Worm (Caenorhabditis elegans) whole organism, L1 larva: Measurements from ENCODE around the gene sre-10.

ENCODE experiments used
- C04F5.9 ChIP-seq: sonication (generic microtip); optimal IDR thresholded peaks from 2 replicates; lab custom pipeline; 2016; ENCODE audit warnings: missing genetic modification characterization, missing compliant biosample characterization
- C34B4.2 ChIP-seq: sonication (generic microtip); optimal IDR thresholded peaks from 2 replicates; lab custom pipeline; 2017; ENCODE audit warnings: mild to moderate bottlenecking, missing genetic modification characterization, missing compliant biosample characterization
- F16B12.6 ChIP-seq: fragments of 150-350 bp; optimal IDR thresholded peaks from 2 replicates; lab custom pipeline; 2014; ENCODE audit warnings: missing biosample characterization, missing genetic modification characterization
- aly-2 ChIP-seq: fragments of 150-350 bp; optimal IDR thresholded peaks from 2 replicates; lab custom pipeline; 2014; ENCODE audit warnings: missing biosample characterization, missing genetic modification characterization
- blmp-1 ChIP-seq: fragments of 150-350 bp; optimal IDR thresholded peaks from 2 replicates; lab custom pipeline; 2014; ENCODE audit warnings: missing biosample characterization, missing genetic modification characterization
- ceh-63 ChIP-seq: fragments of 200-800 bp; sonication (Bioruptor generic); optimal IDR thresholded peaks from 2 replicates; lab custom pipeline; 2018; ENCODE audit warnings: mild to moderate bottlenecking, missing genetic modification characterization, missing compliant biosample characterization
- dpl-1 ChIP-seq, 3 experiments: fragments of 150-350 bp in 2 of 3; sonication (generic microtip) in 1 of 3; optimal IDR thresholded peaks; 2 replicates each; lab custom pipeline; 2014 to 2017; ENCODE audit warnings: missing biosample characterization in 3 of 3, missing genetic modification characterization in 3 of 3, missing genetic modification reagents in 3 of 3
- efl-1 ChIP-seq, 4 experiments: fragments of 150-350 bp; optimal IDR thresholded peaks in 3 of 4; peaks in 1 of 4; 1 replicate in 1 of 4; 2 replicates in 3 of 4; lab custom pipeline; 2014; ENCODE audit warnings: missing biosample characterization in 2 of 4, missing genetic modification characterization in 2 of 4, missing genetic modification reagents in 2 of 4
- efl-3 ChIP-seq: fragments of 200-800 bp; sonication (Bioruptor generic); optimal IDR thresholded peaks from 2 replicates; lab custom pipeline; 2018; ENCODE audit warnings: mild to moderate bottlenecking, missing genetic modification characterization, missing compliant biosample characterization
- fkh-10 ChIP-seq: sonication (generic microtip); optimal IDR thresholded peaks from 2 replicates; lab custom pipeline; 2017; ENCODE audit warnings: missing biosample characterization, missing genetic modification reagents, missing genetic modification characterization
- fkh-4 ChIP-seq: sonication (generic microtip); optimal IDR thresholded peaks from 2 replicates; lab custom pipeline; 2016; ENCODE audit warnings: missing compliant biosample characterization, missing genetic modification characterization, borderline replicate concordance
- fkh-8 ChIP-seq: sonication (generic microtip); optimal IDR thresholded peaks from 2 replicates; lab custom pipeline; 2016; ENCODE audit warnings: mild to moderate bottlenecking, missing genetic modification characterization, missing compliant biosample characterization
- fos-1 ChIP-seq: fragments of 150-350 bp; optimal IDR thresholded peaks from 2 replicates; lab custom pipeline; 2014; ENCODE audit warnings: missing biosample characterization, missing genetic modification characterization
- irx-1 ChIP-seq: sonication (generic microtip); optimal IDR thresholded peaks from 2 replicates; lab custom pipeline; 2016; ENCODE audit warnings: missing genetic modification characterization, missing compliant biosample characterization
- lin-15B ChIP-seq: fragments of 150-350 bp; sonication (generic microtip); optimal IDR thresholded peaks from 3 replicates; lab custom pipeline; 2014; ENCODE audit warnings: missing biosample characterization, missing genetic modification characterization
- lin-35 ChIP-seq, 2 experiments: fragments of 150-350 bp; optimal IDR thresholded peaks; 2 replicates each; lab custom pipeline; 2014; ENCODE audit warnings: missing biosample characterization in 2 of 2, missing genetic modification characterization in 2 of 2, missing genetic modification reagents in 2 of 2
- lir-3 ChIP-seq: sonication (generic microtip); optimal IDR thresholded peaks from 2 replicates; lab custom pipeline; 2016; ENCODE audit warnings: mild to moderate bottlenecking, missing genetic modification characterization, moderate library complexity, missing compliant biosample characterization; ENCODE audit not compliant: poor library complexity
- lsy-2 ChIP-seq, 2 experiments: fragments of 150-350 bp; optimal IDR thresholded peaks; 2 replicates each; lab custom pipeline; 2014; ENCODE audit warnings: missing biosample characterization in 2 of 2, missing genetic modification characterization in 2 of 2
- mdl-1 ChIP-seq, 2 experiments: fragments of 150-350 bp; optimal IDR thresholded peaks; 2 replicates each; lab custom pipeline; 2014 to 2017; ENCODE audit warnings: missing biosample characterization in 2 of 2, missing genetic modification characterization in 2 of 2, inconsistent platforms in 1 of 2
- nhr-11 ChIP-seq: fragments of 150-350 bp; optimal IDR thresholded peaks from 2 replicates; lab custom pipeline; 2014; ENCODE audit warnings: missing biosample characterization, missing genetic modification characterization
- nhr-20 ChIP-seq: sonication (generic microtip); optimal IDR thresholded peaks from 2 replicates; lab custom pipeline; 2016; ENCODE audit warnings: mild to moderate bottlenecking, missing genetic modification characterization, missing compliant biosample characterization
- nhr-237 ChIP-seq: fragments of 150-350 bp; optimal IDR thresholded peaks from 2 replicates; lab custom pipeline; 2014; ENCODE audit warnings: missing biosample characterization, missing genetic modification characterization
- nhr-71 ChIP-seq: sonication (generic microtip); optimal IDR thresholded peaks from 2 replicates; lab custom pipeline; 2016; ENCODE audit warnings: mild to moderate bottlenecking, missing genetic modification characterization, moderate library complexity, missing compliant biosample characterization
- nhr-76 ChIP-seq: sonication (generic microtip); optimal IDR thresholded peaks from 2 replicates; lab custom pipeline; 2017; ENCODE audit warnings: missing biosample characterization, missing genetic modification characterization
- nhr-85 ChIP-seq: sonication (generic microtip); peaks from one replicate; lab custom pipeline; 2016; ENCODE audit warnings: missing genetic modification characterization, inconsistent platforms, missing compliant biosample characterization
- pag-3 ChIP-seq: sonication (generic microtip); optimal IDR thresholded peaks from 2 replicates; lab custom pipeline; 2017; ENCODE audit warnings: missing genetic modification characterization, mild to moderate bottlenecking, missing compliant biosample characterization, antibody characterized with exemption, borderline replicate concordance; ENCODE audit not compliant: insufficient read depth
- rnt-1 ChIP-seq: sonication (generic microtip); optimal IDR thresholded peaks from 2 replicates; lab custom pipeline; 2016; ENCODE audit warnings: mild to moderate bottlenecking, missing genetic modification characterization, moderate library complexity, missing compliant biosample characterization
- snu-23 ChIP-seq: sonication (generic microtip); optimal IDR thresholded peaks from 2 replicates; lab custom pipeline; 2016; ENCODE audit warnings: missing genetic modification characterization, missing compliant biosample characterization
- tbx-2 ChIP-seq: sonication (generic microtip); optimal IDR thresholded peaks from 2 replicates; lab custom pipeline; 2016; ENCODE audit warnings: missing genetic modification characterization, missing compliant biosample characterization
- tlp-1 ChIP-seq: fragments of 150-350 bp; optimal IDR thresholded peaks from 2 replicates; lab custom pipeline; 2014; ENCODE audit warnings: missing biosample characterization, missing genetic modification characterization
- unc-98 ChIP-seq: fragments of 200-800 bp; sonication (Bioruptor generic); IDR thresholded peaks from 2 replicates; pipeline ENCODE4 v1.3.6; 2022; ENCODE audit warnings: missing genetic modification characterization, missing compliant biosample characterization
- zip-4 ChIP-seq: fragments of 200-800 bp; sonication (Bioruptor generic); optimal IDR thresholded peaks from 2 replicates; lab custom pipeline; 2018; ENCODE audit warnings: mild to moderate bottlenecking, missing genetic modification characterization, moderate library complexity, missing compliant biosample characterization
- ztf-4 ChIP-seq: fragments of 150-350 bp; optimal IDR thresholded peaks from 2 replicates; lab custom pipeline; 2014; ENCODE audit warnings: missing biosample characterization, missing genetic modification characterization

sre-10 gene

DNA sequence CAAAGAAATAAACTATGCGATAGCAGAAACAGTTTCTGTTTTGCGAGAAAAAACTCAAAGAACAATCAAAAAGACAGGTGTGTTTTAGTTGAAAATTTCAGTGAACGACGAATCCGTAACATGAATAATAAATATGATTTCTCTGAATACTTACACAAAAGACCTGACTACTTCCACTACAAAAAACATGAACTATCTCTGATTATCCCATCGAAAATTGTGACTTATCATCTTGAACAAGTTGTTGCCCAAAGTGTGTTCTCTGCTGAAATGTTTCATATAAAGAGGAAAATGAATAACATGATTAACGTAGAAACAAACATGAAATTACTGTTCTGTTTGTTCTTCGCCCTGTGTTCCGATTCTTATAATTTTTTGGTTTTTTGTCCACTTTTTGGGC, 34.4 kb downstream of the sre-10 start, which contains the start of gene ugt-36:
ugt-36 (plus strand) TSS at position 301 of the 400 bp plus-strand sequence.
- no peak for TF ChIP-seq lin-15B (tag; lab: Kevin White, UChicago)
- TF ChIP-seq lir-3, result no peak
- TF ChIP-seq ceh-63 (GFP tag; lab: Kevin White, UChicago), result no peak
- TF ChIP-seq blmp-1 (tag; lab: Kevin White, UChicago), result no peak
- TF ChIP-seq tlp-1, result no peak
- no peak for TF ChIP-seq efl-3 (GFP tag; lab: Kevin White, UChicago)
- TF ChIP-seq nhr-237 (tag; lab: Kevin White, UChicago), result no peak
- TF ChIP-seq unc-98, result no peak
- no peak for TF ChIP-seq nhr-71 (tag; lab: Kevin White, UChicago)
- no peak for TF ChIP-seq fkh-4 (tag; lab: Kevin White, UChicago)
- TF ChIP-seq zip-4 (GFP tag; lab: Kevin White, UChicago), result no peak
- no peak for TF ChIP-seq fos-1 (tag; lab: Kevin White, UChicago)
- no peak for TF ChIP-seq mdl-1 (tag; optimal IDR thresholded peaks at IDR 0.05; lab: Kevin White, UChicago)

DNA sequence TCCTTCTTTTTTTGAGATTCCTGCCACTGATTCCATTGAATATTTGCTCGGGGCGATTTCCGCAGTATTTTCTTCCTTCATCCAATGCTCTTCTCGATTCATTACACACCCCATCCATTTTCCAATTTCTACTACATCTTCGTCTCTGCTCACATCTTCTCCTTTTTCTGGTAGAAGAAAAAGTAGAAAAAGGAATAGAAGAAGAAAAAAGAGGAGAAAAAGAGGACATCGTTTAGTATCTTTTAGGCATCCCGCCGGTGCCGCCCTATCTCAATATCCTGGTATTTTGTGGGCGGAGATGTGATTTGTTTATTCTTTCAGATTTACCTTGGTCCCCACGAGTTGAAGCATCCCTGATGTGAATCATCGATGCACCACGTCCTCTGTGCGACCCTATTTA, 42.9 kb downstream of the sre-10 start, which contains the start of gene lgc-39:
lgc-39 (plus strand) TSS at position 301 of the 400 bp plus-strand sequence.
- TF ChIP-seq nhr-20 (tag; lab: Kevin White, UChicago) (no peak), fkh-8 (no peak), lin-15B (tag; lab: Kevin White, UChicago) (no peak), aly-2 (tag; lab: Kevin White, UChicago) (no peak), nhr-71 (tag; lab: Kevin White, UChicago) (no peak), C34B4.2 (no peak), ceh-63 (GFP tag; lab: Kevin White, UChicago) (no peak), ztf-4 (tag; lab: Kevin White, UChicago) (no peak), irx-1 (tag; lab: Kevin White, UChicago) (no peak), pag-3 (tag; lab: Kevin White, UChicago) (no peak), C04F5.9 (no peak)

DNA sequence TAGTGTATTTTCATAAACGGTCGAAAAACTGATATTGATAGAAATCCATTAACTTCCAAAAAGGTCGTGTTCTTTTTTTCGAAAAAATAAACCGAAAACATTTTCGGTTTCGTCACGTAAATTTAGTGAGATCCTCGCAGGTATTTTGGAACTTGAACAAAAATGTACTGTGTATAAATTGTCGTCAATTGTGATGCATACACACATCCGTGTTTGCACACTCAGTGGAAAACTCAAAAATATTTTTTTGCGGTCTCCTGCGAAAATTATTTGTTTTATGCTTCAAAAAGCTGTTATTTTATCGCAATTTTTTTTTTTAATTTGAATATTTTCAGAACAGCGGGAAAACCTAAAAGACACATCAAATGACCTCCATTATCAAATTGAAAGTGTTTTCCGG, 46.5 kb downstream of the sre-10 start, which contains the start of gene cpsf-2:
cpsf-2 (plus strand) TSS at position 330 of the 400 bp plus-strand sequence.
- TF ChIP-seq snu-23 (GFP tag; lab: Kevin White, UChicago) (peak; percentile 2), unc-98 (no peak), fkh-10 (GFP tag; lab: Kevin White, UChicago) (no peak), tbx-2 (tag; lab: Kevin White, UChicago) (peak; percentile 5), dpl-1 (GFP tag; optimal IDR thresholded peaks at IDR 0.05; lab: Kevin White, UChicago) (peak in 2 of 3 experiments; percentile 28 to 55), nhr-85 (tag; lab: Kevin White, UChicago) (no peak), nhr-76 (tag; lab: Kevin White, UChicago) (no peak), lsy-2 (tag; optimal IDR thresholded peaks at IDR 0.05; lab: Kevin White, UChicago) (peak; percentile 14 to 63), lin-15B (tag; lab: Kevin White, UChicago) (no peak), F16B12.6 (tag; lab: Kevin White, UChicago) (peak; percentile 80), efl-1 (optimal IDR thresholded peaks at IDR 0.05; lab: Kevin White, UChicago) (peak; percentile 32 to 37), efl-1 (GFP tag; optimal IDR thresholded peaks at IDR 0.05 in 1 of 2; lab: Kevin White, UChicago) (peak; percentile 7 to 50), rnt-1 (no peak), nhr-11 (tag; lab: Kevin White, UChicago) (no peak), lin-35 (GFP tag; optimal IDR thresholded peaks at IDR 0.05; lab: Kevin White, UChicago) (peak in 1 of 2 experiments; percentile 36)
- TF ChIP-seq, all 84 proteins: peak for 7
